Worm (Caenorhabditis elegans) whole organism, L4/young adult: ENCODE measurements around the gene F44E7.4.

Source experiments
- W03F9.2 ChIP-seq: fragments of 150-350 bp; optimal IDR thresholded peaks from 2 replicates; lab custom pipeline; 2014; ENCODE audit warnings: missing biosample characterization, missing genetic modification characterization
- dao-5 ChIP-seq: sonication (generic microtip); optimal IDR thresholded peaks from 2 replicates; lab custom pipeline; 2016; ENCODE audit warnings: missing genotype, missing genetic modification characterization, moderate library complexity, missing compliant biosample characterization
- him-1 ChIP-seq: sonication (generic microtip); optimal IDR thresholded peaks from 2 replicates; lab custom pipeline; 2016; ENCODE audit warnings: missing genotype, missing genetic modification reagents, missing genetic modification characterization, missing compliant biosample characterization

DNA sequence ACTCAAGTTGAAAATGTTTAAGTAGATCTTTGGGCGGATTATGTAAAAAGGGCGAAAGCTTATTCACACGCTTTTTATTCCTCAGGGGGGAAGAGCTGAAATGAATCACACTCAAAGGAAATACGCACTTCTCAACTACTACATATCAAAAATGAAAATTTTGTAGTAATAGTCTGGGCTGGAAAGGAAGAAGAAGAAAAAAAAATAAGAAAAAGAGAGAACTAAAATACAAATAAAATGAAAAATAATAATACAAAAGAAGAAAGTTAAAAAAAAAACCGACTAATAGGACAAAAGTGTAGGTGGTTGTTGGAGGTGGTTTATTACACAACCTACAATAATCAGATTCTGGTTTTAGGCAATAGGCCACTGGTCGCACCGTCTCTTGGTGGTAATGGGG is 40.7 kb downstream of the F44E7.4 start, which contains the start of gene K09H11.6:
- TF ChIP-seq him-1 (tag; lab: Kevin White, UChicago) (no peak), W03F9.2 (no peak), dao-5 (no peak)
